Worm (Caenorhabditis elegans): ENCODE results near the gene dlg-1.

ce11 chrX:5505148-5505547, 25.6 kb downstream of the dlg-1 start, which contains the start of gene T23F2.2:
- TF ChIP-seq nhr-237 (tag; optimal IDR thresholded peaks at IDR 0.05) (no peak), sptf-1 (tag; optimal IDR thresholded peaks at IDR 0.05) (no peak), ceh-43 (GFP tag; optimal IDR thresholded peaks at IDR 0.05) (no peak), ztf-11 (tag; optimal IDR thresholded peaks at IDR 0.05) (no peak)

All from whole organism, mixed stage, embryonic.